Fruit fly (Drosophila melanogaster) whole organism, adult: Measurements from ENCODE around the gene Cf2.

Experiments
- CG11617 ChIP-seq: fragments of 200-800 bp; sonication (Bioruptor generic); optimal IDR thresholded peaks from 2 replicates; lab custom pipeline; 2017; ENCODE audit warnings: mild to moderate bottlenecking, missing biosample characterization, missing genetic modification reagents, missing genetic modification characterization
- CG12768 ChIP-seq: fragments of 200-800 bp; sonication (Bioruptor generic); optimal IDR thresholded peaks from 2 replicates; lab custom pipeline; 2017; ENCODE audit warnings: missing biosample characterization, missing genetic modification characterization, mild to moderate bottlenecking, moderate library complexity, missing genetic modification reagents
- CG14711 ChIP-seq: fragments of 200-800 bp; sonication (Bioruptor generic); optimal IDR thresholded peaks from 2 replicates; lab custom pipeline; 2018; ENCODE audit warnings: missing biosample characterization, mild to moderate bottlenecking, missing genetic modification characterization, moderate library complexity
- CG1620 ChIP-seq: fragments of 200-800 bp; sonication (Bioruptor generic); optimal IDR thresholded peaks from 2 replicates; lab custom pipeline; 2016; ENCODE audit warnings: missing biosample characterization, missing genetic modification characterization
- CG33017 ChIP-seq: fragments of 200-800 bp; sonication (Bioruptor generic); optimal IDR thresholded peaks from 2 replicates; lab custom pipeline; 2018; ENCODE audit warnings: missing biosample characterization, mild to moderate bottlenecking, missing genetic modification characterization, moderate library complexity
- CG5204 ChIP-seq: fragments of 200-800 bp; sonication (Bioruptor generic); optimal IDR thresholded peaks from 2 replicates; lab custom pipeline; 2016; ENCODE audit warnings: missing biosample characterization, missing genetic modification characterization
- CG7045 ChIP-seq: fragments of 200-800 bp; sonication (Bioruptor generic); optimal IDR thresholded peaks from 2 replicates; lab custom pipeline; 2017; ENCODE audit warnings: missing biosample characterization, mild to moderate bottlenecking, missing genetic modification characterization
- CG7101 ChIP-seq: fragments of 200-800 bp; sonication (Bioruptor generic); optimal IDR thresholded peaks from 2 replicates; lab custom pipeline; 2018; ENCODE audit warnings: missing biosample characterization, mild to moderate bottlenecking, missing genetic modification characterization, moderate library complexity
- Clk ChIP-seq: fragments of 200-800 bp; sonication (Bioruptor generic); optimal IDR thresholded peaks from 2 replicates; lab custom pipeline; 2017; ENCODE audit warnings: missing biosample characterization, missing genetic modification characterization
- Crg-1 ChIP-seq: fragments of 200-800 bp; sonication (Bioruptor generic); optimal IDR thresholded peaks from 2 replicates; lab custom pipeline; 2016; ENCODE audit warnings: missing biosample characterization, missing genetic modification characterization
- Hr96 ChIP-seq: fragments of 200-800 bp; sonication (Bioruptor generic); optimal IDR thresholded peaks from 2 replicates; lab custom pipeline; 2016; ENCODE audit warnings: missing biosample characterization, missing genetic modification characterization
- Mnt ChIP-seq: fragments of 200-800 bp; sonication (Bioruptor generic); optimal IDR thresholded peaks from 2 replicates; lab custom pipeline; 2016; ENCODE audit warnings: missing biosample characterization, mild to moderate bottlenecking, missing genetic modification characterization
- bab1 ChIP-seq: fragments of 200-800 bp; sonication (Bioruptor generic); optimal IDR thresholded peaks from 3 replicates; lab custom pipeline; 2019; ENCODE audit warnings: missing biosample characterization, mild to moderate bottlenecking, missing genetic modification characterization, moderate library complexity
- cic ChIP-seq: fragments of 200-800 bp; sonication (Bioruptor generic); optimal IDR thresholded peaks from 2 replicates; lab custom pipeline; 2017; ENCODE audit warnings: missing biosample characterization, mild to moderate bottlenecking, missing genetic modification characterization, moderate library complexity
- cnc ChIP-seq, 2 experiments: fragments of >200 bp; optimal IDR thresholded peaks; 2 replicates each; lab custom pipeline; 2017
- kay ChIP-seq: fragments of 200-800 bp; sonication (Bioruptor generic); peaks from one replicate; lab custom pipeline; 2016; ENCODE audit warnings: missing biosample characterization, missing genetic modification characterization, borderline replicate concordance
- ovo ChIP-seq: fragments of 200-800 bp; sonication (Bioruptor generic); optimal IDR thresholded peaks from 2 replicates; lab custom pipeline; 2016; ENCODE audit warnings: missing biosample characterization, missing genetic modification characterization
- pad ChIP-seq: fragments of 200-800 bp; sonication (Bioruptor generic); optimal IDR thresholded peaks from 3 replicates; lab custom pipeline; 2017; ENCODE audit warnings: missing biosample characterization, missing genetic modification characterization, mild to moderate bottlenecking, moderate library complexity, missing genetic modification reagents
- tj ChIP-seq: fragments of 200-800 bp; sonication (Bioruptor generic); optimal IDR thresholded peaks from 3 replicates; lab custom pipeline; 2017; ENCODE audit warnings: missing biosample characterization, mild to moderate bottlenecking, missing genetic modification characterization, moderate library complexity
- toe ChIP-seq: fragments of 200-800 bp; sonication (Bioruptor generic); optimal IDR thresholded peaks from 2 replicates; lab custom pipeline; 2016; ENCODE audit warnings: missing biosample characterization, missing genetic modification characterization

Gene Cf2

dm6 chr2L:4854822-4855221 is 28.1 kb downstream of the Cf2 start:
- TF ChIP-seq CG5204 (no peak), ovo (no peak), toe (no peak), Hr96 (no peak), cic (GFP tag; lab: Kevin White, UChicago) (no peak), CG7101 (tag; lab: Kevin White, UChicago) (no peak), pad (GFP tag; lab: Kevin White, UChicago) (no peak), CG11617 (GFP tag; lab: Kevin White, UChicago) (no peak), CG1620 (no peak), CG14711 (tag; lab: Kevin White, UChicago) (no peak), bab1 (GFP tag; lab: Kevin White, UChicago) (no peak), CG12768 (GFP tag; lab: Kevin White, UChicago) (no peak), cnc (optimal IDR thresholded peaks at IDR 0.05; lab: Kevin White, UChicago) (no peak), Clk (GFP tag; lab: Kevin White, UChicago) (no peak), Crg-1 (GFP tag; lab: Kevin White, UChicago) (no peak), tj (GFP tag; lab: Kevin White, UChicago) (no peak), Mnt (no peak), CG33017 (tag; lab: Kevin White, UChicago) (no peak), kay (no peak)

dm6 chr2L:4852605-4853102 is 30.3 kb downstream of the Cf2 start, which contains the start of gene smog:
TSS of gene smog (plus strand) at chr2L:4852864.
- no peak for TF ChIP-seq CG12768 (GFP tag; lab: Kevin White, UChicago)

- TF ChIP-seq CG12768 (GFP tag; lab: Kevin White, UChicago) (peak; percentile 96), CG33017 (tag; lab: Kevin White, UChicago) (peak; percentile 97), CG11617 (GFP tag; lab: Kevin White, UChicago) (peak; percentile 92), CG5204 (peak; percentile 80), toe (peak; percentile 89), pad (GFP tag; lab: Kevin White, UChicago) (peak; percentile 87), CG7045 (GFP tag; lab: Kevin White, UChicago) (peak; percentile 93), Hr96 (peak; percentile 72), cnc (optimal IDR thresholded peaks at IDR 0.05; lab: Kevin White, UChicago) (no peak), CG1620 (peak; percentile 87), cic (GFP tag; lab: Kevin White, UChicago) (peak; percentile 38), CG14711 (tag; lab: Kevin White, UChicago) (peak; percentile 97), tj (GFP tag; lab: Kevin White, UChicago) (peak; percentile 68), CG7101 (tag; lab: Kevin White, UChicago) (peak; percentile 98), ovo (peak; percentile 72), Clk (GFP tag; lab: Kevin White, UChicago) (peak; percentile 86), Crg-1 (GFP tag; lab: Kevin White, UChicago) (peak; percentile 93), kay (no peak), Mnt (peak; percentile 81), bab1 (GFP tag; lab: Kevin White, UChicago) (peak; percentile 94)
Measured at dm6 chr2L:4850356-4850755, 32.6 kb downstream of the Cf2 start, which contains the start of the genes mRpS2 and Mon1. TSS of gene mRpS2 (minus strand) at chr2L:4850419. TSS of gene Mon1 (plus strand) at chr2L:4850641.

- TF ChIP-seq tj (GFP tag; lab: Kevin White, UChicago): peak; percentile 3
- peak; percentile 27 for TF ChIP-seq CG7101 (tag; lab: Kevin White, UChicago)
- no peak for TF ChIP-seq cic (GFP tag; lab: Kevin White, UChicago)
- peak; percentile 47 for TF ChIP-seq CG11617 (GFP tag; lab: Kevin White, UChicago)
- TF ChIP-seq cnc (optimal IDR thresholded peaks at IDR 0.05; lab: Kevin White, UChicago): no peak
- no peak for TF ChIP-seq Hr96
- no peak for TF ChIP-seq CG12768 (GFP tag; lab: Kevin White, UChicago)
- peak; percentile 53 for TF ChIP-seq CG1620
- TF ChIP-seq kay: no peak
- TF ChIP-seq Clk (GFP tag; lab: Kevin White, UChicago): no peak
- TF ChIP-seq ovo: peak; percentile 42
- TF ChIP-seq Crg-1 (GFP tag; lab: Kevin White, UChicago): peak; percentile 29
- no peak for TF ChIP-seq bab1 (GFP tag; lab: Kevin White, UChicago)
- TF ChIP-seq toe: no peak
- TF ChIP-seq Mnt: peak; percentile 28
- TF ChIP-seq CG33017 (tag; lab: Kevin White, UChicago): no peak
- no peak for TF ChIP-seq CG7045 (GFP tag; lab: Kevin White, UChicago)
- peak; percentile 33 for TF ChIP-seq pad (GFP tag; lab: Kevin White, UChicago)
- TF ChIP-seq CG14711 (tag; lab: Kevin White, UChicago): peak; percentile 12
- TF ChIP-seq CG5204: no peak
Measured at dm6 chr2L:4847191-4847853, 35.6 kb downstream of the Cf2 start, which contains the start of the genes mxt and CG11927. TSS of gene mxt (minus strand) at chr2L:4847295. TSS of gene CG11927 (plus strand) at chr2L:4847766.

dm6 chr2L:4846629-4847125 is 36.2 kb downstream of the Cf2 start:
- no peak for TF ChIP-seq Clk (GFP tag; lab: Kevin White, UChicago)
- TF ChIP-seq CG12768 (GFP tag; lab: Kevin White, UChicago): peak; percentile 36
